Worm (Caenorhabditis elegans): ENCODE measurements around the gene Y55B1BL.2.

Y55B1BL.2 gene

ce11 chrIII:360315-360714 is 42.2 kb upstream of the Y55B1BL.2 start:
- no peak for TF ChIP-seq ekl-4 (GFP tag; IDR thresholded peaks at IDR 0.05)
- TF ChIP-seq F22D6.2 (tag; optimal IDR thresholded peaks at IDR 0.05) = no peak
- TF ChIP-seq ztf-25 (GFP tag; IDR thresholded peaks at IDR 0.05) = no peak
- TF ChIP-seq him-1 (tag; optimal IDR thresholded peaks at IDR 0.05) = no peak
- no peak for TF ChIP-seq B0336.3 (GFP tag; IDR thresholded peaks at IDR 0.05)
- TF ChIP-seq ama-1 (optimal IDR thresholded peaks at IDR 0.05) = no peak
- no peak for TF ChIP-seq ama-1 (GFP tag; optimal IDR thresholded peaks at IDR 0.05)
- no peak for TF ChIP-seq ztf-26 (tag; optimal IDR thresholded peaks at IDR 0.05)
- TF ChIP-seq F37B4.10 (GFP tag; IDR thresholded peaks at IDR 0.05) = no peak
- no peak for TF ChIP-seq K12H6.12 (tag; optimal IDR thresholded peaks at IDR 0.05)
- no peak for TF ChIP-seq attf-5 (GFP tag; optimal IDR thresholded peaks at IDR 0.05)

ce11 chrIII:365649-366048 is 36.9 kb upstream of the Y55B1BL.2 start, which contains the start of gene pll-1:
TSS of gene pll-1 (plus strand) at chrIII:365949.
- TF ChIP-seq him-1 (tag; optimal IDR thresholded peaks at IDR 0.05) = no peak
- TF ChIP-seq ztf-22 (GFP tag; optimal IDR thresholded peaks at IDR 0.05) = no peak
- TF ChIP-seq nhr-80 (tag; optimal IDR thresholded peaks at IDR 0.05) = no peak
- TF ChIP-seq hsf-1 (GFP tag; IDR thresholded peaks at IDR 0.05) = no peak
- TF ChIP-seq akir-1 (GFP tag; optimal IDR thresholded peaks at IDR 0.05) = no peak
- no peak for TF ChIP-seq F22D6.2 (tag; optimal IDR thresholded peaks at IDR 0.05)
- TF ChIP-seq lin-26 (GFP tag; IDR thresholded peaks at IDR 0.05) = no peak

ce11 chrIII:381198-381597 is 21.4 kb upstream of the Y55B1BL.2 start, which contains the start of gene gsto-3:
TSS of gene gsto-3 (minus strand) at chrIII:381298.
- TF ChIP-seq Y53F4B.3 (GFP tag; IDR thresholded peaks at IDR 0.05) (no peak), nhr-27 (tag; optimal IDR thresholded peaks at IDR 0.05) (no peak), lin-54 (GFP tag; optimal IDR thresholded peaks at IDR 0.05) (no peak), Y56A3A.18 (GFP tag; IDR thresholded peaks at IDR 0.05) (no peak), nfya-1 (tag; optimal IDR thresholded peaks at IDR 0.05; ENCODE audit: borderline replicate concordance, insufficient read depth) (no peak)

- no peak for TF ChIP-seq Y53G8AR.9 (GFP tag; conservative IDR thresholded peaks at IDR 0.05)
- TF ChIP-seq mes-4 (tag; optimal IDR thresholded peaks at IDR 0.05) = no peak
- no peak for TF ChIP-seq K12H6.12 (tag; optimal IDR thresholded peaks at IDR 0.05)
- TF ChIP-seq Y67H2A.10 (GFP tag; conservative IDR thresholded peaks at IDR 0.05) = no peak
- no peak for TF ChIP-seq dpff-1 (tag; optimal IDR thresholded peaks at IDR 0.05)
- TF ChIP-seq madf-6 (GFP tag; IDR thresholded peaks at IDR 0.05) = no peak
- no peak for TF ChIP-seq C06A6.2 (GFP tag; conservative IDR thresholded peaks at IDR 0.05)
- no peak for TF ChIP-seq Y95B8A.8 (GFP tag; IDR thresholded peaks at IDR 0.05)
- no peak for TF ChIP-seq F39B2.1 (GFP tag; IDR thresholded peaks at IDR 0.05)
- TF ChIP-seq ztf-26 (tag; optimal IDR thresholded peaks at IDR 0.05) = no peak
- TF ChIP-seq let-607 (tag; optimal IDR thresholded peaks at IDR 0.05) = no peak
- TF ChIP-seq tlf-1 (GFP tag; optimal IDR thresholded peaks at IDR 0.05) = no peak
- no peak for TF ChIP-seq lsy-27 (tag; optimal IDR thresholded peaks at IDR 0.05; ENCODE audit: borderline replicate concordance, insufficient read depth)
- no peak for TF ChIP-seq ztf-18 (tag; optimal IDR thresholded peaks at IDR 0.05)
- TF ChIP-seq him-1 (tag; optimal IDR thresholded peaks at IDR 0.05) = no peak
Observed at ce11 chrIII:382470-382869, 20.1 kb upstream of the Y55B1BL.2 start, which contains the start of gene K10F12.7. TSS of gene K10F12.7 (minus strand) at chrIII:382570.

- TF ChIP-seq lin-54 (GFP tag; optimal IDR thresholded peaks at IDR 0.05) (no peak), egl-18 (GFP tag; IDR thresholded peaks at IDR 0.05) (no peak), F49E8.2 (tag; optimal IDR thresholded peaks at IDR 0.05; ENCODE audit: insufficient read depth) (no peak), Y56A3A.18 (GFP tag; IDR thresholded peaks at IDR 0.05) (no peak), F33H1.4 (GFP tag; IDR thresholded peaks at IDR 0.05) (no peak), B0019.2 (GFP tag; conservative IDR thresholded peaks at IDR 0.05) (no peak), ceh-40 (GFP tag; IDR thresholded peaks at IDR 0.05) (no peak), nfyb-1 (GFP tag; IDR thresholded peaks at IDR 0.05) (no peak), snpc-1.1 (tag; optimal IDR thresholded peaks at IDR 0.05; ENCODE audit: insufficient read depth) (no peak), Y67H2A.10 (GFP tag; conservative IDR thresholded peaks at IDR 0.05) (no peak), snpc-3.4 (tag; optimal IDR thresholded peaks at IDR 0.05) (no peak), T07F8.4 (tag; optimal IDR thresholded peaks at IDR 0.05) (no peak)
Observed at ce11 chrIII:385068-385467, 17.5 kb upstream of the Y55B1BL.2 start.

Measured in whole organism, young adult.